Fruit fly (Drosophila melanogaster) whole organism, wandering third instar larva: Measurements from ENCODE around the gene CG11791.

ENCODE experiments used
- CG9705 ChIP-seq: fragments of 200-800 bp; sonication (Bioruptor generic); optimal IDR thresholded peaks from 2 replicates; lab custom pipeline; 2018; ENCODE audit warnings: missing biosample characterization, mild to moderate bottlenecking, missing genetic modification characterization
- Dfd ChIP-seq: fragments of >200 bp; optimal IDR thresholded peaks from 2 replicates; lab custom pipeline; 2017; ENCODE audit warnings: missing biosample characterization, missing genetic modification characterization
- GATAd ChIP-seq: sonication (Bioruptor generic); optimal IDR thresholded peaks from 2 replicates; lab custom pipeline; 2016; ENCODE audit warnings: missing biosample characterization, missing genetic modification characterization
- Jra ChIP-seq: sonication (Bioruptor generic); optimal IDR thresholded peaks from 2 replicates; lab custom pipeline; 2016; ENCODE audit warnings: missing biosample characterization, missing genetic modification characterization
- Myc ChIP-seq: fragments of >200 bp; optimal IDR thresholded peaks from 2 replicates; lab custom pipeline; 2017
- OdsH ChIP-seq: fragments of 200-800 bp; sonication (Bioruptor generic); optimal IDR thresholded peaks from 2 replicates; lab custom pipeline; 2016; ENCODE audit warnings: missing biosample characterization, mild to moderate bottlenecking, missing genetic modification characterization
- dmrt93B ChIP-seq: fragments of 200-800 bp; sonication (Bioruptor generic); optimal IDR thresholded peaks from 2 replicates; lab custom pipeline; 2018; ENCODE audit warnings: missing biosample characterization, mild to moderate bottlenecking, missing genetic modification characterization
- ey ChIP-seq: fragments of 200-800 bp; sonication (Bioruptor generic); optimal IDR thresholded peaks from 2 replicates; lab custom pipeline; 2016; ENCODE audit warnings: missing biosample characterization, missing genetic modification characterization
- h ChIP-seq: fragments of 200-800 bp; sonication (Bioruptor generic); optimal IDR thresholded peaks from 3 replicates; lab custom pipeline; 2016; ENCODE audit warnings: missing biosample characterization, mild to moderate bottlenecking, missing genetic modification characterization
- jim ChIP-seq: fragments of 175-275, 200-325 bp; sonication (Bioruptor generic); optimal IDR thresholded peaks from 2 replicates; lab custom pipeline; 2016; ENCODE audit warnings: missing biosample characterization, mild to moderate bottlenecking, missing genetic modification characterization
- pan ChIP-seq: fragments of >200 bp; optimal IDR thresholded peaks from 2 replicates; lab custom pipeline; 2017
- psq ChIP-seq: fragments of 200-800 bp; sonication (Bioruptor generic); optimal IDR thresholded peaks from 3 replicates; lab custom pipeline; 2017; ENCODE audit warnings: missing biosample characterization, mild to moderate bottlenecking, missing genetic modification characterization, moderate library complexity
- tai ChIP-seq: sonication (Bioruptor generic); optimal IDR thresholded peaks from 2 replicates; lab custom pipeline; 2016; ENCODE audit warnings: missing biosample characterization, missing genetic modification characterization

dm6 chr3R:25033142-25033586 is 16.3 kb upstream of the CG11791 start, which contains the start of gene Smg6:
- TF ChIP-seq ey (GFP tag; lab: Kevin White, UChicago) (no peak), dmrt93B (GFP tag; lab: Kevin White, UChicago) (no peak), Myc (lab: Kevin White, UChicago) (no peak), CG9705 (no peak), h (GFP tag; lab: Kevin White, UChicago) (no peak), pan (lab: Kevin White, UChicago) (no peak), tai (GFP tag; lab: Kevin White, UChicago) (no peak), Jra (GFP tag; lab: Kevin White, UChicago) (no peak), Dfd (no peak), GATAd (no peak), jim (GFP tag; lab: Kevin White, UChicago) (no peak), psq (GFP tag; lab: Kevin White, UChicago) (no peak), OdsH (GFP tag; lab: Kevin White, UChicago) (no peak)
